Worm (Caenorhabditis elegans) whole organism, L1 larva: ENCODE measurements around the gene meg-3.

Source experiments
- dpl-1 ChIP-seq, 3 experiments: fragments of 150-350 bp in 2 of 3; sonication (generic microtip) in 1 of 3; optimal IDR thresholded peaks; 2 replicates each; lab custom pipeline; 2014 to 2017; ENCODE audit warnings: missing biosample characterization in 3 of 3, missing genetic modification characterization in 3 of 3, missing genetic modification reagents in 3 of 3
- lsy-2 ChIP-seq, 2 experiments: fragments of 150-350 bp; optimal IDR thresholded peaks; 2 replicates each; lab custom pipeline; 2014; ENCODE audit warnings: missing biosample characterization in 2 of 2, missing genetic modification characterization in 2 of 2
- tbx-2 ChIP-seq: sonication (generic microtip); optimal IDR thresholded peaks from 2 replicates; lab custom pipeline; 2016; ENCODE audit warnings: missing genetic modification characterization, missing compliant biosample characterization
- unc-98 ChIP-seq: fragments of 200-800 bp; sonication (Bioruptor generic); IDR thresholded peaks from 2 replicates; pipeline ENCODE4 v1.3.6; 2022; ENCODE audit warnings: missing genetic modification characterization, missing compliant biosample characterization

DNA sequence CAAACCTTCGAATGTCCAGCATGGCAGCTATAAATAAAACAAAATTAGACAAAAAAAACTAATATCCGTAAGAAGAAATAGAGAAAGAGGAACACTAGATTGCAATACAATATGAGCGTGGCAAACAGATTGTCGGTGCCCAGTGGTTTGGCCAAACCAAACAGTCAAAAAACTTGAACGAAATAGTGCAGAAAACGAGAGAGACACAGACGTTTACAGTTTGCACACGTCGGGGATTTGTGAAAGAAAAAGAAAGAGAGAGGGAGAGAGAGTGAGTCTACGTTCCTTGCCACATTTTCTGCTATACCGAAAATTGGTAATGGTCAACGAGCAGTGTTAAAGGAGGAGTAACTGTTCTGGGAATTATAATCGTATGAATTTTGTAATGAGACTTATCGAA lies 45.8 kb upstream of the meg-3 start, which contains the start of gene ergi-1:
- TF ChIP-seq unc-98 (no peak), tbx-2 (tag; lab: Kevin White, UChicago) (no peak), dpl-1 (GFP tag; optimal IDR thresholded peaks at IDR 0.05; lab: Kevin White, UChicago) (no peak), lsy-2 (tag; optimal IDR thresholded peaks at IDR 0.05; lab: Kevin White, UChicago) (no peak)
